Fruit fly (Drosophila melanogaster) whole organism, embryonic: ENCODE results near the gene mthl9.

Experiments
- B-H2 ChIP-seq: fragments of 200-800 bp; sonication (Bioruptor generic); optimal IDR thresholded peaks from 2 replicates; lab custom pipeline; 2018; ENCODE audit warnings: missing biosample characterization, mild to moderate bottlenecking, missing genetic modification characterization
- CG10267 ChIP-seq: fragments of 200-800 bp; sonication (Bioruptor generic); optimal IDR thresholded peaks from 2 replicates; lab custom pipeline; 2018; ENCODE audit warnings: missing biosample characterization, mild to moderate bottlenecking, missing genetic modification characterization, moderate library complexity
- CG12104 ChIP-seq: fragments of 200-800 bp; sonication (Bioruptor generic); optimal IDR thresholded peaks from 3 replicates; lab custom pipeline; 2016; ENCODE audit warnings: missing biosample characterization, missing genetic modification characterization
- CG1602 ChIP-seq: fragments of 200-800 bp; sonication (Bioruptor generic); optimal IDR thresholded peaks from 3 replicates; lab custom pipeline; 2016; ENCODE audit warnings: missing biosample characterization, missing genetic modification characterization
- CG16813 ChIP-seq: fragments of 200-800 bp; sonication (Bioruptor generic); IDR thresholded peaks from 3 replicates; pipeline ENCODE4 v1.3.6; 2022; ENCODE audit warnings: missing biosample characterization, missing genetic modification characterization; ENCODE audit not compliant: partially characterized antibody
- CG17359 ChIP-seq: fragments of 200-800 bp; sonication (Bioruptor generic); optimal IDR thresholded peaks from 3 replicates; lab custom pipeline; 2018; ENCODE audit warnings: missing biosample characterization, mild to moderate bottlenecking, missing genetic modification characterization, moderate library complexity
- CG2116 ChIP-seq: fragments of 200-800 bp; sonication (Bioruptor generic); optimal IDR thresholded peaks from 3 replicates; lab custom pipeline; 2018; ENCODE audit warnings: missing biosample characterization, mild to moderate bottlenecking, missing genetic modification characterization
- CG2120 ChIP-seq: fragments of 200-800 bp; sonication (Bioruptor generic); optimal IDR thresholded peaks from 3 replicates; lab custom pipeline; 2016; ENCODE audit warnings: missing biosample characterization, missing genetic modification characterization
- CG32767 ChIP-seq: fragments of 200-800 bp; sonication (Bioruptor generic); IDR thresholded peaks from 2 replicates; pipeline ENCODE4 v1.3.6; 2022; ENCODE audit warnings: missing biosample characterization, missing genetic modification characterization
- CG42726 ChIP-seq: fragments of 200-800 bp; sonication (Bioruptor generic); IDR thresholded peaks from 2 replicates; pipeline ENCODE4 v1.3.6; 2022; ENCODE audit warnings: missing biosample characterization, missing genetic modification characterization; ENCODE audit not compliant: partially characterized antibody
- CG6791 ChIP-seq: fragments of 200-800 bp; sonication (Bioruptor generic); IDR thresholded peaks from 3 replicates; pipeline ENCODE4 v1.3.6; 2022; ENCODE audit warnings: missing biosample characterization, missing genetic modification characterization; ENCODE audit not compliant: partially characterized antibody
- CG7987 ChIP-seq: fragments of 200-800 bp; sonication (Bioruptor generic); optimal IDR thresholded peaks from 2 replicates; lab custom pipeline; 2018; ENCODE audit warnings: missing biosample characterization, mild to moderate bottlenecking, missing genetic modification characterization, moderate library complexity
- CG8290 ChIP-seq, 3 experiments: fragments of 200-800 bp; sonication (Bioruptor generic); optimal IDR thresholded peaks; 2 replicates each; lab custom pipeline; 2016 to 2019; ENCODE audit warnings: missing biosample characterization in 3 of 3, missing genetic modification characterization in 3 of 3, mild to moderate bottlenecking in 2 of 3, moderate library complexity in 1 of 3
- CoRest ChIP-seq: fragments of 200-800 bp; sonication (Bioruptor generic); optimal IDR thresholded peaks from 3 replicates; lab custom pipeline; 2018; ENCODE audit warnings: missing biosample characterization, mild to moderate bottlenecking, missing genetic modification characterization, moderate library complexity
- Dll ChIP-seq: fragments of 200-800 bp; sonication (Bioruptor generic); IDR thresholded peaks from 4 replicates; pipeline ENCODE4 v1.3.6; 2022; ENCODE audit warnings: missing biosample characterization, missing genetic modification characterization; ENCODE audit not compliant: partially characterized antibody
- Dp ChIP-seq: fragments of 200-800 bp; sonication (Bioruptor generic); optimal IDR thresholded peaks from 2 replicates; lab custom pipeline; 2018; ENCODE audit warnings: missing biosample characterization, mild to moderate bottlenecking, missing genetic modification characterization, moderate library complexity
- Dref ChIP-seq: fragments of 200-800 bp; sonication (Bioruptor generic); IDR thresholded peaks from 2 replicates; pipeline ENCODE4 v1.3.6; 2022; ENCODE audit warnings: missing biosample characterization, missing genetic modification characterization
- Ets65A ChIP-seq: fragments of 200-800 bp; sonication (Bioruptor generic); peaks from one replicate; lab custom pipeline; 2016; ENCODE audit warnings: missing biosample characterization, missing genetic modification characterization
- Ets97D ChIP-seq: fragments of 200-800 bp; sonication (Bioruptor generic); optimal IDR thresholded peaks from 3 replicates; lab custom pipeline; 2016; ENCODE audit warnings: missing biosample characterization, missing genetic modification characterization
- HLH4C ChIP-seq: fragments of 200-800 bp; sonication (Bioruptor generic); IDR thresholded peaks from 3 replicates; pipeline ENCODE4 v1.3.6; 2022; ENCODE audit warnings: missing biosample characterization, missing genetic modification characterization; ENCODE audit not compliant: partially characterized antibody
- HmgZ ChIP-seq: fragments of 200-800 bp; sonication (Bioruptor generic); optimal IDR thresholded peaks from 2 replicates; lab custom pipeline; 2018; ENCODE audit warnings: missing biosample characterization, mild to moderate bottlenecking, missing genetic modification characterization
- Lpt ChIP-seq: fragments of >200 bp; optimal IDR thresholded peaks from 2 replicates; lab custom pipeline; 2018; ENCODE audit warnings: missing biosample characterization, missing genetic modification characterization
- MBD-R2 ChIP-seq: fragments of 200-800 bp; sonication (Bioruptor generic); IDR thresholded peaks from 2 replicates; pipeline ENCODE4 v1.3.6; 2022; ENCODE audit warnings: missing biosample characterization, missing genetic modification characterization
- MESR4 ChIP-seq: fragments of 200-800 bp; sonication (Bioruptor generic); optimal IDR thresholded peaks from 2 replicates; lab custom pipeline; 2018; ENCODE audit warnings: missing biosample characterization, mild to moderate bottlenecking, missing genetic modification characterization, moderate library complexity
- Max ChIP-seq: fragments of 200-800 bp; sonication (Bioruptor generic); optimal IDR thresholded peaks from 2 replicates; lab custom pipeline; 2016; ENCODE audit warnings: missing biosample characterization, mild to moderate bottlenecking, missing genetic modification characterization
- Mes4 ChIP-seq: fragments of 200-800 bp; sonication (Bioruptor generic); optimal IDR thresholded peaks from 2 replicates; lab custom pipeline; 2016; ENCODE audit warnings: missing biosample characterization, missing genetic modification characterization
- Nf-YC ChIP-seq: fragments of 200-800 bp; optimal IDR thresholded peaks from 3 replicates; lab custom pipeline; 2019; ENCODE audit warnings: missing biosample characterization, mild to moderate bottlenecking, missing genetic modification characterization, moderate library complexity
- Rfx ChIP-seq: fragments of 200-800 bp; sonication (Bioruptor generic); IDR thresholded peaks from 2 replicates; pipeline ENCODE4 v1.3.6; 2022; ENCODE audit warnings: missing biosample characterization, missing genetic modification characterization
- YL-1 ChIP-seq: fragments of 200-800 bp; sonication (Bioruptor generic); optimal IDR thresholded peaks from 3 replicates; lab custom pipeline; 2017; ENCODE audit warnings: missing biosample characterization, mild to moderate bottlenecking, missing genetic modification characterization
- amos ChIP-seq: fragments of 200-800 bp; sonication (Bioruptor generic); IDR thresholded peaks from 2 replicates; pipeline ENCODE4 v1.3.6; 2022; ENCODE audit warnings: missing biosample characterization, missing genetic modification characterization; ENCODE audit not compliant: partially characterized antibody
- cwo ChIP-seq: fragments of 200-800 bp; sonication (Bioruptor generic); optimal IDR thresholded peaks from 3 replicates; lab custom pipeline; 2017; ENCODE audit warnings: missing biosample characterization, missing genetic modification characterization, mild to moderate bottlenecking, moderate library complexity, missing genetic modification reagents
- dm ChIP-seq: fragments of 200-800 bp; sonication (Bioruptor generic); optimal IDR thresholded peaks from 3 replicates; lab custom pipeline; 2016; ENCODE audit warnings: missing biosample characterization, missing genetic modification characterization
- ewg ChIP-seq: fragments of 200-800 bp; sonication (Bioruptor generic); optimal IDR thresholded peaks from 3 replicates; lab custom pipeline; 2017; ENCODE audit warnings: mild to moderate bottlenecking, missing biosample characterization, missing genetic modification reagents, missing genetic modification characterization
- grn ChIP-seq: fragments of 200-800 bp; sonication (Bioruptor generic); optimal IDR thresholded peaks from 3 replicates; lab custom pipeline; 2017; ENCODE audit warnings: missing biosample characterization, missing genetic modification characterization
- hbn ChIP-seq: fragments of 200-800 bp; sonication (Bioruptor generic); IDR thresholded peaks from 2 replicates; pipeline ENCODE4 v1.3.6; 2022; ENCODE audit warnings: missing biosample characterization, missing genetic modification characterization; ENCODE audit not compliant: partially characterized antibody
- her ChIP-seq: fragments of 200-800 bp; sonication (Bioruptor generic); optimal IDR thresholded peaks from 2 replicates; lab custom pipeline; 2016; ENCODE audit warnings: missing biosample characterization, missing genetic modification characterization
- inv ChIP-seq: fragments of 200-800 bp; sonication (Bioruptor generic); IDR thresholded peaks from 2 replicates; pipeline ENCODE4 v1.3.6; 2022; ENCODE audit warnings: missing biosample characterization, missing genetic modification characterization; ENCODE audit not compliant: partially characterized antibody
- kay ChIP-seq: fragments of 200-800 bp; sonication (Bioruptor generic); optimal IDR thresholded peaks from 2 replicates; lab custom pipeline; 2016; ENCODE audit warnings: missing biosample characterization, missing genetic modification characterization
- knrl ChIP-seq: fragments of 200-800 bp; sonication (Bioruptor generic); IDR thresholded peaks from 3 replicates; pipeline ENCODE4 v1.3.6; 2022; ENCODE audit warnings: missing biosample characterization, missing genetic modification characterization; ENCODE audit not compliant: partially characterized antibody
- lmd ChIP-seq: fragments of 200-800 bp; sonication (Bioruptor generic); IDR thresholded peaks from 2 replicates; pipeline ENCODE4 v1.3.6; 2022; ENCODE audit warnings: missing biosample characterization, missing genetic modification characterization
- mld ChIP-seq: fragments of 200-800 bp; sonication (Bioruptor generic); IDR thresholded peaks from 3 replicates; pipeline ENCODE4 v1.3.6; 2022; ENCODE audit warnings: missing biosample characterization, missing genetic modification characterization; ENCODE audit not compliant: partially characterized antibody
- phol ChIP-seq: fragments of 200-800 bp; sonication (Bioruptor generic); optimal IDR thresholded peaks from 3 replicates; lab custom pipeline; 2018; ENCODE audit warnings: missing biosample characterization, mild to moderate bottlenecking, missing genetic modification characterization, moderate library complexity
- schlank ChIP-seq: fragments of 200-800 bp; sonication (Bioruptor generic); optimal IDR thresholded peaks from 2 replicates; lab custom pipeline; 2018; ENCODE audit warnings: missing biosample characterization, mild to moderate bottlenecking, missing genetic modification characterization
- sens ChIP-seq: fragments of 200-800 bp; sonication (Bioruptor generic); peaks from one replicate; lab custom pipeline; 2016; ENCODE audit warnings: missing biosample characterization, missing genetic modification characterization
- sna ChIP-seq: fragments of 200-800 bp; sonication (Bioruptor generic); IDR thresholded peaks from 2 replicates; pipeline ENCODE4 v1.3.6; 2022; ENCODE audit warnings: missing biosample characterization, missing genetic modification characterization; ENCODE audit not compliant: partially characterized antibody
- stwl ChIP-seq: fragments of 200-800 bp; sonication (Bioruptor generic); optimal IDR thresholded peaks from 3 replicates; lab custom pipeline; 2018; ENCODE audit warnings: missing biosample characterization, mild to moderate bottlenecking, missing genetic modification characterization, moderate library complexity
- unc-4 ChIP-seq: fragments of 200-800 bp; sonication (Bioruptor generic); IDR thresholded peaks from 2 replicates; pipeline ENCODE4 v1.3.6; 2022; ENCODE audit warnings: missing biosample characterization, missing genetic modification characterization; ENCODE audit not compliant: partially characterized antibody
- yki ChIP-seq: fragments of >200 bp; optimal IDR thresholded peaks from 3 replicates; lab custom pipeline; 2018
- zf30C ChIP-seq: fragments of 200-800 bp; sonication (Bioruptor generic); optimal IDR thresholded peaks from 3 replicates; lab custom pipeline; 2018; ENCODE audit warnings: missing biosample characterization, mild to moderate bottlenecking, missing genetic modification characterization

The mthl9 gene

dm6 chr3L:324486-324885 is 7.6 kb downstream of the mthl9 start, which contains the start of gene CG32344 (continued):
- TF ChIP-seq CG12104 (GFP tag; lab: Kevin White, UChicago), result no peak
- peak; percentile 28 for TF ChIP-seq CoRest (tag; lab: Kevin White, UChicago)
- peak; percentile 25 for TF ChIP-seq CG8290 (GFP tag; optimal IDR thresholded peaks at IDR 0.05; lab: Kevin White, UChicago)
- TF ChIP-seq CG8290 (tag; optimal IDR thresholded peaks at IDR 0.05; lab: Kevin White, UChicago), result no peak
- no peak for TF ChIP-seq Lpt (GFP tag; lab: Kevin White, UChicago)
- TF ChIP-seq B-H2, result peak; percentile 40
- TF ChIP-seq schlank (tag; lab: Kevin White, UChicago), result no peak
- no peak for TF ChIP-seq CG17359 (tag; lab: Kevin White, UChicago)
- peak; percentile 21 for TF ChIP-seq CG7987 (GFP tag; lab: Kevin White, UChicago)
- TF ChIP-seq HLH4C (GFP tag; lab: Robert Waterston, UW), result peak; percentile 67
- no peak for TF ChIP-seq yki (lab: Kevin White, UChicago)
- peak; percentile 66 for TF ChIP-seq CG16813
- TF ChIP-seq amos (GFP tag; lab: Robert Waterston, UW), result peak; percentile 76
- peak; percentile 57 for TF ChIP-seq HmgZ (tag; lab: Kevin White, UChicago)
- TF ChIP-seq ewg, result no peak
- no peak for TF ChIP-seq lmd (GFP tag; lab: Robert Waterston, UW)
- TF ChIP-seq her (GFP tag; lab: Kevin White, UChicago), result peak; percentile 21
- peak; percentile 80 for TF ChIP-seq Dll (GFP tag; lab: Robert Waterston, UW)
- peak; percentile 56; the same call in 2 of the 3 replicates for TF ChIP-seq knrl (GFP tag; lab: Robert Waterston, UW)
- peak; percentile 90 for TF ChIP-seq YL-1 (GFP tag; lab: Kevin White, UChicago)
- peak; percentile 27 for TF ChIP-seq phol (tag; lab: Kevin White, UChicago)
- peak; percentile 70 for TF ChIP-seq CG6791 (GFP tag; lab: Robert Waterston, UW)
- peak; percentile 40 for TF ChIP-seq grn (GFP tag; lab: Kevin White, UChicago)
- peak; percentile 72 for TF ChIP-seq sna (GFP tag; lab: Robert Waterston, UW)
- TF ChIP-seq CG10267 (tag; lab: Kevin White, UChicago), result peak; percentile 96
- no peak for TF ChIP-seq CG32767 (GFP tag; lab: Robert Waterston, UW)
- peak; percentile 17 for TF ChIP-seq Nf-YC (tag; lab: Kevin White, UChicago)
- no peak for TF ChIP-seq Mes4 (GFP tag; lab: Kevin White, UChicago)
- peak; percentile 81 for TF ChIP-seq stwl
- TF ChIP-seq CG2120 (GFP tag; lab: Kevin White, UChicago), result peak; percentile 18
- peak; percentile 93 for TF ChIP-seq Max (GFP tag; lab: Kevin White, UChicago)
- no peak for TF ChIP-seq CG1602 (GFP tag; lab: Kevin White, UChicago)
- TF ChIP-seq hbn (GFP tag; lab: Robert Waterston, UW), result peak; percentile 74; the same call in 1 of the 2 replicates
- TF ChIP-seq CG42726, result peak; percentile 36; the same call in 1 of the 2 replicates
- no peak for TF ChIP-seq zf30C
- peak; percentile 78 for TF ChIP-seq cwo (GFP tag; lab: Kevin White, UChicago)
- peak; percentile 56 for TF ChIP-seq Ets65A
- TF ChIP-seq unc-4, result peak; percentile 81
- TF ChIP-seq kay (GFP tag; lab: Kevin White, UChicago), result peak; percentile 50
- 0 out of 2 replicates have a peak, but pooled peaks have one; percentile 13 for TF ChIP-seq Rfx
- peak; percentile 62; the same call in 1 of the 2 replicates for TF ChIP-seq MBD-R2 (GFP tag; lab: Robert Waterston, UW)
- peak; percentile 51 for TF ChIP-seq CG2116 (GFP tag; lab: Kevin White, UChicago)
- TF ChIP-seq Dref (GFP tag; lab: Robert Waterston, UW), result peak; percentile 84
- peak; percentile 51 for TF ChIP-seq inv
- peak; percentile 90 for TF ChIP-seq Dp (GFP tag; lab: Kevin White, UChicago)
- TF ChIP-seq dm (GFP tag; lab: Kevin White, UChicago), result peak; percentile 97
- TF ChIP-seq Ets97D (GFP tag; lab: Kevin White, UChicago), result peak; percentile 42
- TF ChIP-seq mld, result peak; percentile 50; the same call in 1 of the 3 replicates
- TF ChIP-seq sens (GFP tag; lab: Kevin White, UChicago), result peak; percentile 57
- TF ChIP-seq MESR4 (GFP tag; lab: Kevin White, UChicago), result peak; percentile 58
